Worm (Caenorhabditis elegans): ENCODE measurements around the gene F01D5.8.
A peak's percentile ranks its signal among the peaks of the same experiment; 100 is the strongest.

F01D5.8 gene

DNA sequence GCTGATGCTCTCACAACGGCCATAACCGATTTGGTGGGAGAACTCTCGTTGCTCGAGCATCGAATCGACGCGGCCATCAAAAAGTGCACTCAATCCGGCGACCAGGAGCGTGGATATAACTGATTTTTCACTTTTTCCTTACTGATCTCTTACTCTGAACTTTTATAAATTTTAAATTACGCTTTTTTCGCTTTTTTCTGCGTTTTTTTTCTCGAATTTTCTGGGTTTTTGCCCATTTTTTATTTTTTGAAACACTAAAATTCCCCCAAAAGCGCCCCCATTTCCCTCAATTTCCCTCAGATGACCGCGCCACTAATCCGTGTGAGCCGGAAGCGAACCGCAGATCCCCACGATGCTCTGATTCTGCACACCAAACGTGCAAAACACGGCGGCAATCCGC, 49.9 kb downstream of the F01D5.8 start, which contains the start of gene W01G7.4:
Gene W01G7.4 (plus strand): TSS at position 301 of the 400 bp plus-strand sequence.
- TF ChIP-seq ceh-83 (GFP tag; optimal IDR thresholded peaks at IDR 0.05), result no peak
- TF ChIP-seq unc-120 (tag; optimal IDR thresholded peaks at IDR 0.05; ENCODE audit: poor library complexity, severe bottlenecking), result no peak
- TF ChIP-seq lin-32 (GFP tag; optimal IDR thresholded peaks at IDR 0.05), result no peak
- TF ChIP-seq M03D4.4 (tag; optimal IDR thresholded peaks at IDR 0.05), result no peak
- TF ChIP-seq bed-3 (GFP tag; optimal IDR thresholded peaks at IDR 0.05), result no peak
- TF ChIP-seq drap-1 (GFP tag; optimal IDR thresholded peaks at IDR 0.05), result no peak
- TF ChIP-seq pha-4 (tag; optimal IDR thresholded peaks at IDR 0.05), result no peak
- TF ChIP-seq flh-1 (GFP tag; optimal IDR thresholded peaks at IDR 0.05), result no peak
- no peak for TF ChIP-seq ceh-43 (GFP tag; optimal IDR thresholded peaks at IDR 0.05)
- TF ChIP-seq mab-5 (tag; optimal IDR thresholded peaks at IDR 0.05), result no peak
- no peak for TF ChIP-seq zip-8 (tag; optimal IDR thresholded peaks at IDR 0.05)
- TF ChIP-seq nhr-76 (tag; optimal IDR thresholded peaks at IDR 0.05), result no peak
- no peak for TF ChIP-seq ham-2 (GFP tag; optimal IDR thresholded peaks at IDR 0.05)
- TF ChIP-seq nhr-2 (tag; optimal IDR thresholded peaks at IDR 0.05), result no peak
- TF ChIP-seq mep-1 (tag; optimal IDR thresholded peaks at IDR 0.05), result no peak
- no peak for TF ChIP-seq unc-39 (tag; optimal IDR thresholded peaks at IDR 0.05)
- TF ChIP-seq sem-2 (GFP tag; optimal IDR thresholded peaks at IDR 0.05), result no peak

DNA sequence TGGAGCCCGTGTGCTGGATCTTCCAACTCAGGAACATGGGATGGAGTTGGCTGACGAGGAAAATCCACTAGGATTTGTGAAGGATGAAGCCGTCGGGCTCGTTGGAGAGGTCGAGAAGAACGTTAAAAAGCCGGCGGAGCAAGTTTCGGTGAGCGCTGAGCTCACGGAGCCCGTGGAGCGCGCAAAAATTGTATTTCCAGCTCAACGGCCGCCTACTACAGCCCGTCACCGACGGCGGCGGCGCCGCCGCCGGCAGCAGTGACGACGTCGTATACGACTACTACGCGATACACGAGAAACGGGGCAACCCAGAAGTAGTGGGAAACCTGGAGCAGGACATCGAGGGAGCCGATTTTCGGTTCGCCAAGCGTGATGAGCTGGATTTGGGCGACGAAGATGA, 50.4 kb downstream of the F01D5.8 start:
- no peak for TF ChIP-seq M03D4.4 (tag; optimal IDR thresholded peaks at IDR 0.05)
- no peak for TF ChIP-seq cnd-1 (tag; optimal IDR thresholded peaks at IDR 0.05)
- no peak for TF ChIP-seq elt-1 (tag; optimal IDR thresholded peaks at IDR 0.05; ENCODE audit: borderline replicate concordance, insufficient read depth)
- TF ChIP-seq mab-5 (tag; optimal IDR thresholded peaks at IDR 0.05), result no peak
- no peak for TF ChIP-seq nhr-12 (tag; optimal IDR thresholded peaks at IDR 0.05)
- TF ChIP-seq unc-120 (tag; optimal IDR thresholded peaks at IDR 0.05; ENCODE audit: poor library complexity, severe bottlenecking), result no peak

DNA sequence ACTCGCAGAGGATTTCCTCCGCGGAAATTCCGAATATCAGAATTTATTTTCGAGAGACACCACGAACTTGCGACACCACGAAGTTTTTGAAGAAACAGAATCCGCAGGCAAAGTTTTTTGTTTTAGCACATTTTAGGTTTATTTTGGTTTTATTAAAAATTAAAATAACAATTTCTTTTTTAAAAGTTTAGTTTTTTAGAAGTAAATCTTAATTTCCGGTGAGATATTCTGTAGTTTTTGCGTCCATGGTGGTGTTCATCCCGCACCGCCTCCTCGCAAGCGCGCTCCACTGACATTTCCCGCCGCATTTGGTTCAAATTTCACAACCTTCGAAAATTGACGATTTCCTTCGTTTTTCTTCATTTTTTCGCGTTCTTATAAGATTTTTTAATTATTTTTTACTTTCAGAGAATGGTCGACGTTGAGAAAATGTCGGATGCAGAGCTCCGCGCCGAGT, 52.6 kb downstream of the F01D5.8 start, which contains the start of gene lem-2:
Gene lem-2 (plus strand): TSS at position 407 of the 457 bp plus-strand sequence.
- TF ChIP-seq sptf-1 (tag; optimal IDR thresholded peaks at IDR 0.05), result peak; percentile 87
- peak; percentile 81 for TF ChIP-seq drap-1 (GFP tag; optimal IDR thresholded peaks at IDR 0.05)
- no peak for TF ChIP-seq nhr-12 (tag; optimal IDR thresholded peaks at IDR 0.05)
- peak; percentile 51 for TF ChIP-seq ces-1 (GFP tag; optimal IDR thresholded peaks at IDR 0.05)
- no peak for TF ChIP-seq nhr-28 (tag; optimal IDR thresholded peaks at IDR 0.05)
- peak; percentile 62 for TF ChIP-seq M03D4.4 (tag; optimal IDR thresholded peaks at IDR 0.05)
- no peak for TF ChIP-seq blmp-1 (tag; optimal IDR thresholded peaks at IDR 0.05)
- TF ChIP-seq ceh-83 (GFP tag; optimal IDR thresholded peaks at IDR 0.05), result peak; percentile 38
- TF ChIP-seq lin-32 (GFP tag; optimal IDR thresholded peaks at IDR 0.05), result no peak
- peak; percentile 57 for TF ChIP-seq lsy-2 (tag; optimal IDR thresholded peaks at IDR 0.05)
- TF ChIP-seq unc-120 (tag; optimal IDR thresholded peaks at IDR 0.05; ENCODE audit: poor library complexity, severe bottlenecking), result peak; percentile 62
- no peak for TF ChIP-seq ztf-11 (tag; optimal IDR thresholded peaks at IDR 0.05)
- TF ChIP-seq flh-1 (GFP tag; optimal IDR thresholded peaks at IDR 0.05), result peak; percentile 13
- no peak for TF ChIP-seq zip-8 (tag; optimal IDR thresholded peaks at IDR 0.05)
- peak; percentile 62 for TF ChIP-seq nhr-237 (tag; optimal IDR thresholded peaks at IDR 0.05)
- TF ChIP-seq elt-1 (tag; optimal IDR thresholded peaks at IDR 0.05; ENCODE audit: borderline replicate concordance, insufficient read depth), result no peak
- peak; percentile 48 for TF ChIP-seq cnd-1 (tag; optimal IDR thresholded peaks at IDR 0.05)
- no peak for TF ChIP-seq ham-2 (GFP tag; optimal IDR thresholded peaks at IDR 0.05)
- TF ChIP-seq bed-3 (GFP tag; optimal IDR thresholded peaks at IDR 0.05), result peak; percentile 65
- peak; percentile 53 for TF ChIP-seq sem-2 (GFP tag; optimal IDR thresholded peaks at IDR 0.05)
- peak; percentile 55 for TF ChIP-seq mls-2 (tag; optimal IDR thresholded peaks at IDR 0.05)
- TF ChIP-seq unc-62 (GFP tag; optimal IDR thresholded peaks at IDR 0.05), result no peak
- TF ChIP-seq pha-4 (tag; optimal IDR thresholded peaks at IDR 0.05), result no peak
- no peak for TF ChIP-seq ceh-43 (GFP tag; optimal IDR thresholded peaks at IDR 0.05)
- TF ChIP-seq nhr-76 (tag; optimal IDR thresholded peaks at IDR 0.05), result no peak
- peak; percentile 23 for TF ChIP-seq ceh-39 (tag; optimal IDR thresholded peaks at IDR 0.05)
- peak; percentile 37 for TF ChIP-seq tbx-8 (GFP tag; optimal IDR thresholded peaks at IDR 0.05)
- TF ChIP-seq lin-13 (tag; optimal IDR thresholded peaks at IDR 0.05), result peak; percentile 65
- TF ChIP-seq snpc-4 (tag; optimal IDR thresholded peaks at IDR 0.05), result no peak
- no peak for TF ChIP-seq nhr-2 (tag; optimal IDR thresholded peaks at IDR 0.05)
- TF ChIP-seq unc-39 (tag; optimal IDR thresholded peaks at IDR 0.05), result no peak
- TF ChIP-seq mep-1 (tag; optimal IDR thresholded peaks at IDR 0.05), result peak; percentile 68
- peak; percentile 20 for TF ChIP-seq mab-5 (tag; optimal IDR thresholded peaks at IDR 0.05)
- no peak for TF ChIP-seq elt-3 (tag; optimal IDR thresholded peaks at IDR 0.05)
- no peak for TF ChIP-seq hlh-1 (tag; optimal IDR thresholded peaks at IDR 0.05)

Measured in whole organism, mixed stage, embryonic.